Fruit fly (Drosophila melanogaster) whole organism: ENCODE measurements around the gene CG34161.

Source experiments
- CG8478 ChIP-seq: fragments of >200 bp; optimal IDR thresholded peaks from 2 replicates; lab custom pipeline; 2018; ENCODE audit warnings: inconsistent platforms
- Dll ChIP-seq: fragments of >200 bp; optimal IDR thresholded peaks from 2 replicates; lab custom pipeline; 2017
- EcR ChIP-seq, 2 experiments: fragments of >200 bp; optimal IDR thresholded peaks; 2 replicates each; lab custom pipeline; 2017; ENCODE audit warnings: missing biosample characterization in 2 of 2, missing genetic modification characterization in 2 of 2, missing genetic modification reagents in 2 of 2
- pan ChIP-seq: fragments of >200 bp; optimal IDR thresholded peaks from 2 replicates; lab custom pipeline; 2017
- psq ChIP-seq: fragments of >200 bp; optimal IDR thresholded peaks from 2 replicates; lab custom pipeline; 2017
- usp ChIP-seq: fragments of >200 bp; optimal IDR thresholded peaks from 2 replicates; lab custom pipeline; 2017; ENCODE audit warnings: missing biosample characterization, missing genetic modification characterization, mixed read lengths

CG34161 gene

dm6 chr2L:10531521-10531920 lies 50.0 kb downstream of the CG34161 start, which contains the start of gene CG18301:
Gene CG18301, plus strand, starts transcription at chr2L:10531821.
- TF ChIP-seq Dll (lab: Kevin White, UChicago): no peak
- TF ChIP-seq CG8478 (lab: Kevin White, UChicago): no peak
- TF ChIP-seq EcR (GFP tag; optimal IDR thresholded peaks at IDR 0.05; lab: Kevin White, UChicago): no peak
- TF ChIP-seq pan: no peak
- TF ChIP-seq psq (lab: Kevin White, UChicago): no peak
- no peak for TF ChIP-seq usp
